Worm (Caenorhabditis elegans) whole organism, L3 larva: Measurements from ENCODE around the gene Y49F6A.5.

ENCODE experiments used
- R02D3.7 ChIP-seq: fragments of 150-350 bp; optimal IDR thresholded peaks from 2 replicates; lab custom pipeline; 2014; ENCODE audit warnings: missing biosample characterization, missing genetic modification characterization
- ZK546.5 ChIP-seq: sonication (generic microtip); optimal IDR thresholded peaks from 2 replicates; lab custom pipeline; 2017; ENCODE audit warnings: missing biosample characterization, missing genetic modification characterization
- aly-2 ChIP-seq: fragments of 150-350 bp; optimal IDR thresholded peaks from 2 replicates; lab custom pipeline; 2014; ENCODE audit warnings: missing biosample characterization, missing genetic modification characterization
- ceh-16 ChIP-seq: sonication (generic microtip); optimal IDR thresholded peaks from 2 replicates; lab custom pipeline; 2017; ENCODE audit warnings: missing biosample characterization, missing genetic modification characterization
- ceh-28 ChIP-seq: fragments of 150-350 bp; optimal IDR thresholded peaks from 2 replicates; lab custom pipeline; 2014; ENCODE audit warnings: missing biosample characterization, missing genetic modification reagents, missing genetic modification characterization
- ceh-9 ChIP-seq: sonication (generic microtip); optimal IDR thresholded peaks from 2 replicates; lab custom pipeline; 2018; ENCODE audit warnings: missing biosample characterization, missing genetic modification characterization
- daf-12 ChIP-seq: fragments of 150-350 bp; optimal IDR thresholded peaks from 2 replicates; lab custom pipeline; 2014; ENCODE audit warnings: missing biosample characterization, missing genetic modification reagents, missing genetic modification characterization
- egl-27 ChIP-seq: sonication (generic microtip); optimal IDR thresholded peaks from 4 replicates; lab custom pipeline; 2017; ENCODE audit warnings: missing biosample characterization, missing genetic modification reagents, missing genetic modification characterization
- elt-1 ChIP-seq: fragments of 150-350 bp; optimal IDR thresholded peaks from 2 replicates; lab custom pipeline; 2014; ENCODE audit warnings: missing biosample characterization, missing genetic modification characterization
- elt-2 ChIP-seq: sonication (generic microtip); optimal IDR thresholded peaks from 2 replicates; lab custom pipeline; 2016; ENCODE audit warnings: missing genetic modification reagents, mild to moderate bottlenecking, missing genetic modification characterization, missing compliant biosample characterization
- elt-3 ChIP-seq, 3 experiments: fragments of 150-350 bp in 1 of 3; sonication (generic microtip) in 2 of 3; optimal IDR thresholded peaks; 2 replicates in 2 of 3; 4 replicates in 1 of 3; lab custom pipeline; 2014 to 2017; ENCODE audit warnings: missing biosample characterization in 3 of 3, missing genetic modification characterization in 3 of 3
- eor-1 ChIP-seq, 2 experiments: fragments of 150-350 bp; optimal IDR thresholded peaks; 2 replicates each; lab custom pipeline; 2014 to 2018; ENCODE audit warnings: missing biosample characterization in 2 of 2, missing genetic modification characterization in 2 of 2
- fkh-10 ChIP-seq: sonication (generic microtip); optimal IDR thresholded peaks from 2 replicates; lab custom pipeline; 2017; ENCODE audit warnings: missing biosample characterization, missing genetic modification reagents, missing genetic modification characterization
- fos-1 ChIP-seq: fragments of 150-350 bp; optimal IDR thresholded peaks from 2 replicates; lab custom pipeline; 2014; ENCODE audit warnings: missing biosample characterization, missing genetic modification characterization
- jun-1 ChIP-seq: fragments of 150-350 bp; optimal IDR thresholded peaks from 2 replicates; lab custom pipeline; 2014; ENCODE audit warnings: missing biosample characterization, missing genetic modification reagents, missing genetic modification characterization
- lin-15B ChIP-seq: fragments of 150-350 bp; optimal IDR thresholded peaks from 2 replicates; lab custom pipeline; 2014; ENCODE audit warnings: missing biosample characterization, missing genetic modification characterization
- lin-39 ChIP-seq: fragments of 150-350 bp; optimal IDR thresholded peaks from 2 replicates; lab custom pipeline; 2018; ENCODE audit warnings: missing biosample characterization, missing genetic modification reagents, missing genetic modification characterization
- mdl-1 ChIP-seq: fragments of 150-350 bp; optimal IDR thresholded peaks from 2 replicates; lab custom pipeline; 2014; ENCODE audit warnings: missing biosample characterization, missing genetic modification characterization
- nhr-11 ChIP-seq: fragments of 150-350 bp; optimal IDR thresholded peaks from 2 replicates; lab custom pipeline; 2014; ENCODE audit warnings: missing biosample characterization, missing genetic modification characterization
- nhr-12 ChIP-seq: fragments of 150-350 bp; optimal IDR thresholded peaks from 2 replicates; lab custom pipeline; 2014; ENCODE audit warnings: missing biosample characterization, missing genetic modification characterization
- nhr-23 ChIP-seq: fragments of 150-350 bp; optimal IDR thresholded peaks from 2 replicates; lab custom pipeline; 2014; ENCODE audit warnings: missing biosample characterization, missing genetic modification reagents, missing genetic modification characterization
- nhr-237 ChIP-seq: fragments of 150-350 bp; optimal IDR thresholded peaks from 2 replicates; lab custom pipeline; 2014; ENCODE audit warnings: missing biosample characterization, missing genetic modification characterization
- nhr-25 ChIP-seq: sonication (generic microtip); optimal IDR thresholded peaks from 2 replicates; lab custom pipeline; 2017; ENCODE audit warnings: missing biosample characterization, missing genetic modification characterization
- nhr-28 ChIP-seq: fragments of 150-350 bp; optimal IDR thresholded peaks from 2 replicates; lab custom pipeline; 2014; ENCODE audit warnings: missing biosample characterization, missing genetic modification characterization
- nhr-43 ChIP-seq: sonication (generic microtip); optimal IDR thresholded peaks from 2 replicates; lab custom pipeline; 2016; ENCODE audit warnings: mild to moderate bottlenecking, missing genetic modification characterization, missing compliant biosample characterization; ENCODE audit not compliant: poor library complexity, severe bottlenecking
- nhr-67 ChIP-seq: fragments of 150-350 bp; optimal IDR thresholded peaks from 2 replicates; lab custom pipeline; 2014; ENCODE audit warnings: missing biosample characterization, missing genetic modification characterization
- nhr-77 ChIP-seq: fragments of 150-350 bp; optimal IDR thresholded peaks from 2 replicates; lab custom pipeline; 2014; ENCODE audit warnings: missing biosample characterization, missing genetic modification characterization
- pqm-1 ChIP-seq: fragments of 150-350 bp; optimal IDR thresholded peaks from 2 replicates; lab custom pipeline; 2017; ENCODE audit warnings: missing biosample characterization, missing genetic modification characterization, inconsistent platforms
- sea-2 ChIP-seq: fragments of 150-350 bp; sonication (generic microtip); optimal IDR thresholded peaks from 4 replicates; lab custom pipeline; 2014; ENCODE audit warnings: missing biosample characterization, missing genetic modification reagents, missing genetic modification characterization
- skn-1 ChIP-seq: fragments of 150-350 bp; optimal IDR thresholded peaks from 2 replicates; lab custom pipeline; 2014; ENCODE audit warnings: missing biosample characterization, missing genetic modification characterization
- tbx-2 ChIP-seq: sonication (generic microtip); optimal IDR thresholded peaks from 2 replicates; lab custom pipeline; 2016; ENCODE audit warnings: mild to moderate bottlenecking, missing genetic modification characterization, missing compliant biosample characterization
- unc-39 ChIP-seq: sonication (generic microtip); optimal IDR thresholded peaks from 4 replicates; lab custom pipeline; 2017; ENCODE audit warnings: missing biosample characterization, missing genetic modification characterization
- unc-62 ChIP-seq: fragments of 150-350 bp; sonication (generic microtip); optimal IDR thresholded peaks from 4 replicates; lab custom pipeline; 2014; ENCODE audit warnings: missing biosample characterization, missing genetic modification reagents, missing genetic modification characterization
- ztf-11 ChIP-seq: fragments of 150-350 bp; optimal IDR thresholded peaks from 2 replicates; lab custom pipeline; 2014; ENCODE audit warnings: missing biosample characterization, missing genetic modification characterization
- ztf-4 ChIP-seq: fragments of 150-350 bp; optimal IDR thresholded peaks from 2 replicates; lab custom pipeline; 2014; ENCODE audit warnings: missing biosample characterization, missing genetic modification characterization

Gene Y49F6A.5

ce11 chrII:3609764-3610163 lies at the start of gene Y49F6A.5:
TSS of gene Y49F6A.5 (minus strand) at chrII:3609864.
- TF ChIP-seq ztf-11 (tag; lab: Kevin White, UChicago) (no peak), jun-1 (no peak), elt-1 (no peak), nhr-77 (tag; lab: Kevin White, UChicago) (no peak)

ce11 chrII:3655378-3655777 lies 45.7 kb upstream of the Y49F6A.5 start, which contains the start of gene F19B10.5:
TSS of gene F19B10.5 (plus strand) at chrII:3655678.
- TF ChIP-seq unc-39 (tag; lab: Kevin White, UChicago) (no peak), fkh-10 (GFP tag; lab: Kevin White, UChicago) (no peak), nhr-25 (tag; lab: Kevin White, UChicago) (no peak), R02D3.7 (no peak), elt-2 (tag; lab: Kevin White, UChicago) (no peak), elt-3 (tag; optimal IDR thresholded peaks at IDR 0.05; lab: Kevin White, UChicago) (no peak), egl-27 (no peak), eor-1 (tag; optimal IDR thresholded peaks at IDR 0.05; lab: Kevin White, UChicago) (no peak), lin-39 (tag; lab: Kevin White, UChicago) (no peak), nhr-28 (tag; lab: Kevin White, UChicago) (no peak), ceh-16 (tag; lab: Kevin White, UChicago) (no peak), sea-2 (GFP tag; lab: Kevin White, UChicago) (no peak), unc-62 (GFP tag; lab: Kevin White, UChicago) (no peak), daf-12 (tag; lab: Kevin White, UChicago) (no peak), ztf-11 (tag; lab: Kevin White, UChicago) (no peak)
- TF ChIP-seq, all 47 proteins: peak for 0

- no peak for TF ChIP-seq lin-15B (tag; lab: Kevin White, UChicago)
- TF ChIP-seq nhr-12 (tag; lab: Kevin White, UChicago), result no peak
- no peak for TF ChIP-seq jun-1
- TF ChIP-seq ceh-28 (tag; lab: Kevin White, UChicago), result no peak
- TF ChIP-seq nhr-23 (tag; lab: Kevin White, UChicago), result no peak
- TF ChIP-seq aly-2, result no peak
- TF ChIP-seq R02D3.7, result no peak
- no peak for TF ChIP-seq egl-27
- TF ChIP-seq daf-12 (tag; lab: Kevin White, UChicago), result no peak
- TF ChIP-seq ZK546.5 (tag; lab: Kevin White, UChicago), result no peak
- TF ChIP-seq nhr-28 (tag; lab: Kevin White, UChicago), result no peak
- TF ChIP-seq ztf-4 (tag; lab: Kevin White, UChicago), result no peak
- no peak for TF ChIP-seq lin-39 (tag; lab: Kevin White, UChicago)
- no peak for TF ChIP-seq eor-1 (tag; optimal IDR thresholded peaks at IDR 0.05; lab: Kevin White, UChicago)
- no peak for TF ChIP-seq pqm-1 (tag; lab: Kevin White, UChicago)
- TF ChIP-seq fkh-10 (GFP tag; lab: Kevin White, UChicago), result no peak
- no peak for TF ChIP-seq nhr-43 (tag; lab: Kevin White, UChicago)
Measured at ce11 chrII:3647111-3647510, 37.4 kb upstream of the Y49F6A.5 start, which contains the start of gene fbxb-33. TSS of gene fbxb-33 (plus strand) at chrII:3647411.

DNA sequence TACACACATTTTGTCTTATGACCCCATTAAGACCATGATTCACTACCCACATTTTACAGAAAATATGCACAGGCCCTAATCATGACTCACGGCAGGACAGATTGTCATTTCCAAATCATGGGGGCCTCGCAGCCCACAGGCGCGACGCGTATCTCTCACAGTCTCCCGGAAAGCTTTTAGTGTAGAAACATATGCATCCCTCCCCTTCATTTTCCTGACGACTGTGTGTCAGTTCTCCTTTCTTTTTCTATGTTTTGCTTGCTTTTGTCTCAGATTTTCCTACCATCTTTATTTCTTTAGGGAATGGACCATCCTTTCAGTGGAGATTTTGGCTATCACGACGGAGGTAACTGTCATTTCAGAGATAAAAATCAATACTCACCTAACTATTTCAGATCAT lies 31.5 kb upstream of the Y49F6A.5 start, which contains the start of gene M151.1:
M151.1 (plus strand) TSS at position 301 of the 400 bp plus-strand sequence.
- no peak for TF ChIP-seq nhr-11 (tag; lab: Kevin White, UChicago)
- no peak for TF ChIP-seq tbx-2 (tag; lab: Kevin White, UChicago)
- TF ChIP-seq R02D3.7, result no peak
- TF ChIP-seq elt-3 (tag; optimal IDR thresholded peaks at IDR 0.05; lab: Kevin White, UChicago), result no peak
- no peak for TF ChIP-seq nhr-28 (tag; lab: Kevin White, UChicago)
- TF ChIP-seq ztf-11 (tag; lab: Kevin White, UChicago), result no peak
- no peak for TF ChIP-seq eor-1 (tag; optimal IDR thresholded peaks at IDR 0.05; lab: Kevin White, UChicago)
- no peak for TF ChIP-seq elt-2 (tag; lab: Kevin White, UChicago)
- no peak for TF ChIP-seq unc-39 (tag; lab: Kevin White, UChicago)
- TF ChIP-seq lin-15B (tag; lab: Kevin White, UChicago), result no peak
- no peak for TF ChIP-seq ceh-28 (tag; lab: Kevin White, UChicago)
- no peak for TF ChIP-seq fos-1 (tag; lab: Kevin White, UChicago)
- TF ChIP-seq pqm-1 (tag; lab: Kevin White, UChicago), result no peak
- TF ChIP-seq elt-1, result no peak

- TF ChIP-seq ZK546.5 (tag; lab: Kevin White, UChicago) (no peak), nhr-237 (tag; lab: Kevin White, UChicago) (no peak), unc-39 (tag; lab: Kevin White, UChicago) (no peak), fkh-10 (GFP tag; lab: Kevin White, UChicago) (no peak), elt-3 (tag; optimal IDR thresholded peaks at IDR 0.05; lab: Kevin White, UChicago) (no peak), lin-39 (tag; lab: Kevin White, UChicago) (no peak), ceh-9 (no peak), skn-1 (tag; lab: Kevin White, UChicago) (no peak), nhr-43 (tag; lab: Kevin White, UChicago) (no peak), aly-2 (no peak), fos-1 (tag; lab: Kevin White, UChicago) (no peak), sea-2 (GFP tag; lab: Kevin White, UChicago) (no peak), mdl-1 (tag; lab: Kevin White, UChicago) (no peak), nhr-67 (tag; lab: Kevin White, UChicago) (no peak)
Measured at ce11 chrII:3640197-3640596, 30.5 kb upstream of the Y49F6A.5 start, which contains the start of gene M151.10. TSS of gene M151.10 (minus strand) at chrII:3640297.
